Fruit fly (Drosophila melanogaster) whole organism, adult: ENCODE data around the gene Bfc.
"Not testable (repeated sequence)": the region's sequence is repeated elsewhere in the genome, so short reads cannot be mapped to it uniquely, and the experiment has no call there.

Experiments
- CG11617 ChIP-seq: fragments of 200-800 bp; sonication (Bioruptor generic); optimal IDR thresholded peaks from 2 replicates; lab custom pipeline; 2017; ENCODE audit warnings: mild to moderate bottlenecking, missing biosample characterization, missing genetic modification reagents, missing genetic modification characterization
- CG12768 ChIP-seq: fragments of 200-800 bp; sonication (Bioruptor generic); optimal IDR thresholded peaks from 2 replicates; lab custom pipeline; 2017; ENCODE audit warnings: missing biosample characterization, missing genetic modification characterization, mild to moderate bottlenecking, moderate library complexity, missing genetic modification reagents
- CG14711 ChIP-seq: fragments of 200-800 bp; sonication (Bioruptor generic); optimal IDR thresholded peaks from 2 replicates; lab custom pipeline; 2018; ENCODE audit warnings: missing biosample characterization, mild to moderate bottlenecking, missing genetic modification characterization, moderate library complexity
- CG1620 ChIP-seq: fragments of 200-800 bp; sonication (Bioruptor generic); optimal IDR thresholded peaks from 2 replicates; lab custom pipeline; 2016; ENCODE audit warnings: missing biosample characterization, missing genetic modification characterization
- CG33017 ChIP-seq: fragments of 200-800 bp; sonication (Bioruptor generic); optimal IDR thresholded peaks from 2 replicates; lab custom pipeline; 2018; ENCODE audit warnings: missing biosample characterization, mild to moderate bottlenecking, missing genetic modification characterization, moderate library complexity
- CG5204 ChIP-seq: fragments of 200-800 bp; sonication (Bioruptor generic); optimal IDR thresholded peaks from 2 replicates; lab custom pipeline; 2016; ENCODE audit warnings: missing biosample characterization, missing genetic modification characterization
- CG7045 ChIP-seq: fragments of 200-800 bp; sonication (Bioruptor generic); optimal IDR thresholded peaks from 2 replicates; lab custom pipeline; 2017; ENCODE audit warnings: missing biosample characterization, mild to moderate bottlenecking, missing genetic modification characterization
- CG7101 ChIP-seq: fragments of 200-800 bp; sonication (Bioruptor generic); optimal IDR thresholded peaks from 2 replicates; lab custom pipeline; 2018; ENCODE audit warnings: missing biosample characterization, mild to moderate bottlenecking, missing genetic modification characterization, moderate library complexity
- Clk ChIP-seq: fragments of 200-800 bp; sonication (Bioruptor generic); optimal IDR thresholded peaks from 2 replicates; lab custom pipeline; 2017; ENCODE audit warnings: missing biosample characterization, missing genetic modification characterization
- Crg-1 ChIP-seq: fragments of 200-800 bp; sonication (Bioruptor generic); optimal IDR thresholded peaks from 2 replicates; lab custom pipeline; 2016; ENCODE audit warnings: missing biosample characterization, missing genetic modification characterization
- Hr96 ChIP-seq: fragments of 200-800 bp; sonication (Bioruptor generic); optimal IDR thresholded peaks from 2 replicates; lab custom pipeline; 2016; ENCODE audit warnings: missing biosample characterization, missing genetic modification characterization
- Mnt ChIP-seq: fragments of 200-800 bp; sonication (Bioruptor generic); optimal IDR thresholded peaks from 2 replicates; lab custom pipeline; 2016; ENCODE audit warnings: missing biosample characterization, mild to moderate bottlenecking, missing genetic modification characterization
- bab1 ChIP-seq: fragments of 200-800 bp; sonication (Bioruptor generic); optimal IDR thresholded peaks from 3 replicates; lab custom pipeline; 2019; ENCODE audit warnings: missing biosample characterization, mild to moderate bottlenecking, missing genetic modification characterization, moderate library complexity
- cic ChIP-seq: fragments of 200-800 bp; sonication (Bioruptor generic); optimal IDR thresholded peaks from 2 replicates; lab custom pipeline; 2017; ENCODE audit warnings: missing biosample characterization, mild to moderate bottlenecking, missing genetic modification characterization, moderate library complexity
- cnc ChIP-seq, 2 experiments: fragments of >200 bp; optimal IDR thresholded peaks; 2 replicates each; lab custom pipeline; 2017
- kay ChIP-seq: fragments of 200-800 bp; sonication (Bioruptor generic); peaks from one replicate; lab custom pipeline; 2016; ENCODE audit warnings: missing biosample characterization, missing genetic modification characterization, borderline replicate concordance
- pad ChIP-seq: fragments of 200-800 bp; sonication (Bioruptor generic); optimal IDR thresholded peaks from 3 replicates; lab custom pipeline; 2017; ENCODE audit warnings: missing biosample characterization, missing genetic modification characterization, mild to moderate bottlenecking, moderate library complexity, missing genetic modification reagents
- tj ChIP-seq: fragments of 200-800 bp; sonication (Bioruptor generic); optimal IDR thresholded peaks from 3 replicates; lab custom pipeline; 2017; ENCODE audit warnings: missing biosample characterization, mild to moderate bottlenecking, missing genetic modification characterization, moderate library complexity
- toe ChIP-seq: fragments of 200-800 bp; sonication (Bioruptor generic); optimal IDR thresholded peaks from 2 replicates; lab custom pipeline; 2016; ENCODE audit warnings: missing biosample characterization, missing genetic modification characterization

Gene Bfc

DNA sequence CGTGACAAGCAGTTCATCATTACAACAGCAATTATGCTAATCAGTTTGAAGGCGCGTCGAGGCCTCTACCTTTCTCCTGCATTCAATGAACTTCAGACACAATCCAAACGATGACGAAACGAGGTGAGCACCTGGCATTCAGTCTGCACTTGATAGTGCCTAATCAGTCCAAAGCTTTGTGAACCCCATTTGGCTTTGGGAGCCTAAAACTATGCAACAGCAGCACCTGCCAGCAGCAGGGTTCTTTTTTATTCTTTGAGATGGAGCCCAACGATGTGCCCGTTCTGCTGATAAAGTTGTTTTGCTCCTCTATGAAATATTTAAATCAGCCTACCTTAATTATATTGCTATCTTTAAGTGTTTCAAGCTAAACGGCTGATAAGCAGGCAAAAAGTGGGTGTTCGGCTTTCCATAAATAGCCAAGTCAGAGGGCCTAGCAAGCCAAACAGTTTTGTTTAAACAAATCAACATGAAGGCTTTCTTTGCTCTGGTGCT is 23.1 kb upstream of the Bfc start, which contains the start of gene LysS:
Gene LysS (plus strand): TSS at position 445 of the 495 bp plus-strand sequence.
- TF ChIP-seq CG12768 (GFP tag; lab: Kevin White, UChicago) (no peak), toe (GFP tag; lab: Kevin White, UChicago) (no peak), Clk (GFP tag; lab: Kevin White, UChicago) (no peak), bab1 (no peak), Hr96 (GFP tag; lab: Kevin White, UChicago) (no peak), kay (no peak), cic (GFP tag; lab: Kevin White, UChicago) (no peak), tj (GFP tag; lab: Kevin White, UChicago) (no peak), cnc (optimal IDR thresholded peaks at IDR 0.05; lab: Kevin White, UChicago) (no peak), pad (GFP tag; lab: Kevin White, UChicago) (no peak), Crg-1 (no peak), CG33017 (no peak), CG7101 (tag; lab: Kevin White, UChicago) (no peak)

DNA sequence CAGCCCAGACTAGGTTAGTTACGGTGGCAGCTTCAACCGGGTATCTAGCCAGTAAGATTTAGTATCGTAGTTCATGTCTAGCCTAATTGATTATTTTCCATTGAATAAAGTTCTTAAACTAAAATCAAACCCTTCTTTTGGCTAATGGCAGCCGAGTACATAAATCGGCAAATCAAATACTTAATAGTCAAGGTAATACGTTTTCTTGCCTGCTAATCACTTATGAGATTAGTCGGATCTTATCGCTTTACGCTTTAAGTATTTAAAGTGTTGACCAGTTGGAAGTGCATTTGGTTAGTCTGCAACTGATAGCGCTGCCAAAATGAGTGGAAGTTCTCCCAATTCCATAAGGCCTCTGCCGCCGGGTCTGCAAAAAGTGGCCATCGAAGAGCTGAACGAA is 17.9 kb upstream of the Bfc start, which contains the start of gene CG33965:
Gene CG33965 (plus strand): TSS at position 301 of the 400 bp plus-strand sequence.
- TF ChIP-seq bab1 (no peak), CG7045 (GFP tag; lab: Kevin White, UChicago) (no peak), CG14711 (tag; lab: Kevin White, UChicago) (no peak), CG1620 (GFP tag; lab: Kevin White, UChicago) (no peak), Hr96 (GFP tag; lab: Kevin White, UChicago) (no peak), Mnt (GFP tag; lab: Kevin White, UChicago) (no peak), CG11617 (GFP tag; lab: Kevin White, UChicago) (no peak)

DNA sequence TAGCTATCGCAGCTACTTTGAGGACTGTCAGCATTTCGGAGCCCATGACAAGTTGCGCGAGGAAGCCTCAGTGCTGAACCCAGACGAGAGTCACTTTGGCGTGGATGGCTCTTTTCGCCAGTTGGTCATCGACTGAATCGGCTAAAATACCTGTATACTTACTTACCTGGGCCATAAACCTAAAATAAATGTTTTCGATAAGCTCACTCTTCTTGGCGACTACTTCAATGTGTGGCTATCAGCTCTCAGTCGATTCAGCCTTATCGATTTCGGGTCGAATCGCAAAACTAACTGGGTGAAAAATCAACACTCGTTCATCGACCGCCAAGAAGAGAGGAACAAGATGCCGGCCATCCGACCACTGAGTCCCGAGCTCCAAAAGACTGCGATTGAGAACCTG is 16.7 kb upstream of the Bfc start, which contains the start of gene CG33966:
Gene CG33966 (plus strand): TSS at position 301 of the 400 bp plus-strand sequence.
- TF ChIP-seq CG5204 (no peak), Crg-1 (no peak), bab1 (no peak), pad (GFP tag; lab: Kevin White, UChicago) (no peak), cic (GFP tag; lab: Kevin White, UChicago) (no peak), kay (no peak), CG11617 (GFP tag; lab: Kevin White, UChicago) (no peak), CG1620 (GFP tag; lab: Kevin White, UChicago) (no peak), CG14711 (tag; lab: Kevin White, UChicago) (no peak), cnc (optimal IDR thresholded peaks at IDR 0.05; lab: Kevin White, UChicago) (no peak), CG33017 (no peak), Clk (GFP tag; lab: Kevin White, UChicago) (no peak), CG12768 (GFP tag; lab: Kevin White, UChicago) (no peak), toe (GFP tag; lab: Kevin White, UChicago) (no peak), Hr96 (GFP tag; lab: Kevin White, UChicago) (no peak)

DNA sequence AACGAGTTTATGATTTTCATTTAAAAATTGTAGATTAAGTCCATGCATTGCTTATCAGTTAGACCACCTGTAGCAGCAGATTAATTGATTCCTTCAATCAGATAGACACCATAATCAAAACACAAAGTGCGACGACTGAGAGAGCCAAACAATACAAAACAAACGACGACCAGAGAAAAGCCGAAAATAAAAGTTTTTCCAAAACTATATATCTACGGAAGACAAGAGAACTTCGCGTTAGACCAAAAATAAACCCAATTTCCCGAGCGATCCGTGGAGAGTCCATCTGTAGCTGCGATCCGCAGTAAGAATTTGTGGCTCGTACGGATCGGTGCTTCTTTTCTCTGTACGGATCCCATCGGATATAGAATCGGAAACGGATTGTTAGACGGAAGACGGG is 15.1 kb upstream of the Bfc start, which contains the start of gene galene:
Gene galene (plus strand): TSS at position 301 of the 400 bp plus-strand sequence.
- TF ChIP-seq CG14711 (tag; lab: Kevin White, UChicago) (no peak), CG11617 (GFP tag; lab: Kevin White, UChicago) (no peak), kay (no peak), CG5204 (no peak), Mnt (GFP tag; lab: Kevin White, UChicago) (no peak)

DNA sequence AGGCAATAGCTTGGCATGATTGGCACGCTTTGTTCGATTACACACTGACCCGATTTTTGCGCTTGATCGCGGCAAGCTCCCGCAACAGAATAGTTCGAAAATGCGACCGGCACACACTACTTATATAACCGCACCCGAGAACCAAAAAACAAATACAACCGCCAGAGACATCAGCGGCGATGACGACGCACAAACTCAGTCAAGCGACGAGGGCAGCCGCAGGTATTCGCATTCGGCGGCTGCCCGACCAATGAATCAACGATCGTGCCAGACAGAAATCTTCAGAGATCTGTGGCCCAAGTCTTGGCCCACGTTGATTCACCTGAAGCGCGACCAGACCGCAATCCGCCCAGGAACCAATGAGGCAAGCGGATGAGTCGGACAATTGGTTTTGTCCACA is 12.3 kb upstream of the Bfc start, which contains the start of gene CG9192:
Gene CG9192 (minus strand): TSS at position 101 of the 400 bp plus-strand sequence.
- TF ChIP-seq cnc (optimal IDR thresholded peaks at IDR 0.05; lab: Kevin White, UChicago) (no peak), CG1620 (GFP tag; lab: Kevin White, UChicago) (no peak), CG7101 (tag; lab: Kevin White, UChicago) (no peak), CG7045 (GFP tag; lab: Kevin White, UChicago) (no peak), Crg-1 (no peak), CG14711 (tag; lab: Kevin White, UChicago) (no peak), kay (no peak), cic (GFP tag; lab: Kevin White, UChicago) (no peak), CG33017 (no peak), bab1 (no peak), CG12768 (GFP tag; lab: Kevin White, UChicago) (no peak), CG5204 (no peak), tj (GFP tag; lab: Kevin White, UChicago) (no peak), toe (GFP tag; lab: Kevin White, UChicago) (no peak), CG11617 (GFP tag; lab: Kevin White, UChicago) (no peak)

DNA sequence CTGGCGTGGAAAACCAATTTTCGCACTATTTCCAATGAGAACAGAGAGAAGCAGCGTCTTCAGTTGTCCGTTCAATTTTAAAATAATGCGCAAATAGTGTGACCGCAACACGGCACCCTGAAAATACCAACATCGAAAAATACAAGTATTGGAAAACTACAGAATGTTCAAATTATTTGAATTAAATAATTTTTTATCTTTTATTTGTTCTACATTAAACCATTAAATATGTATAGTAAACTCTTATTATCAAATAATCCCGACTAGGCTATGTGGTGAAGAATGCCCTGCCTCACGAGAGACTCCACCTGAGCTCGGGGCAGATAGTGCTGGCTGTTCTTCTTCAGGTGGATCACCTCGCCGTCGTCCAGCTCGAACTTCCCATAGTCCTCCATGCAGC is 4.7 kb upstream of the Bfc start, which contains the start of gene Klp61F:
Gene Klp61F (minus strand): TSS at position 101 of the 400 bp plus-strand sequence.
- TF ChIP-seq toe (GFP tag; lab: Kevin White, UChicago); Crg-1; bab1: not testable (repeated sequence)

DNA sequence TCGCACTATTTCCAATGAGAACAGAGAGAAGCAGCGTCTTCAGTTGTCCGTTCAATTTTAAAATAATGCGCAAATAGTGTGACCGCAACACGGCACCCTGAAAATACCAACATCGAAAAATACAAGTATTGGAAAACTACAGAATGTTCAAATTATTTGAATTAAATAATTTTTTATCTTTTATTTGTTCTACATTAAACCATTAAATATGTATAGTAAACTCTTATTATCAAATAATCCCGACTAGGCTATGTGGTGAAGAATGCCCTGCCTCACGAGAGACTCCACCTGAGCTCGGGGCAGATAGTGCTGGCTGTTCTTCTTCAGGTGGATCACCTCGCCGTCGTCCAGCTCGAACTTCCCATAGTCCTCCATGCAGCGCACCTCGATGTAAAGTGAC is 3.7 kb upstream of the Bfc start, which contains the start of gene CG32318:
Gene CG32318 (minus strand): TSS at position 101 of the 400 bp plus-strand sequence.
- not testable (repeated sequence) for TF ChIP-seq CG14711 (tag; lab: Kevin White, UChicago); pad (GFP tag; lab: Kevin White, UChicago); CG12768 (GFP tag; lab: Kevin White, UChicago)
